Fruit fly (Drosophila melanogaster) whole organism, adult: ENCODE results near the gene CG14073.

ENCODE experiments used
- CG11617 ChIP-seq: fragments of 200-800 bp; sonication (Bioruptor generic); optimal IDR thresholded peaks from 2 replicates; lab custom pipeline; 2017; ENCODE audit warnings: mild to moderate bottlenecking, missing biosample characterization, missing genetic modification reagents, missing genetic modification characterization
- CG12768 ChIP-seq: fragments of 200-800 bp; sonication (Bioruptor generic); optimal IDR thresholded peaks from 2 replicates; lab custom pipeline; 2017; ENCODE audit warnings: missing biosample characterization, missing genetic modification characterization, mild to moderate bottlenecking, moderate library complexity, missing genetic modification reagents
- CG14711 ChIP-seq: fragments of 200-800 bp; sonication (Bioruptor generic); optimal IDR thresholded peaks from 2 replicates; lab custom pipeline; 2018; ENCODE audit warnings: missing biosample characterization, mild to moderate bottlenecking, missing genetic modification characterization, moderate library complexity
- CG1620 ChIP-seq: fragments of 200-800 bp; sonication (Bioruptor generic); optimal IDR thresholded peaks from 2 replicates; lab custom pipeline; 2016; ENCODE audit warnings: missing biosample characterization, missing genetic modification characterization
- CG33017 ChIP-seq: fragments of 200-800 bp; sonication (Bioruptor generic); optimal IDR thresholded peaks from 2 replicates; lab custom pipeline; 2018; ENCODE audit warnings: missing biosample characterization, mild to moderate bottlenecking, missing genetic modification characterization, moderate library complexity
- CG5204 ChIP-seq: fragments of 200-800 bp; sonication (Bioruptor generic); optimal IDR thresholded peaks from 2 replicates; lab custom pipeline; 2016; ENCODE audit warnings: missing biosample characterization, missing genetic modification characterization
- CG7045 ChIP-seq: fragments of 200-800 bp; sonication (Bioruptor generic); optimal IDR thresholded peaks from 2 replicates; lab custom pipeline; 2017; ENCODE audit warnings: missing biosample characterization, mild to moderate bottlenecking, missing genetic modification characterization
- CG7101 ChIP-seq: fragments of 200-800 bp; sonication (Bioruptor generic); optimal IDR thresholded peaks from 2 replicates; lab custom pipeline; 2018; ENCODE audit warnings: missing biosample characterization, mild to moderate bottlenecking, missing genetic modification characterization, moderate library complexity
- Clk ChIP-seq: fragments of 200-800 bp; sonication (Bioruptor generic); optimal IDR thresholded peaks from 2 replicates; lab custom pipeline; 2017; ENCODE audit warnings: missing biosample characterization, missing genetic modification characterization
- Crg-1 ChIP-seq: fragments of 200-800 bp; sonication (Bioruptor generic); optimal IDR thresholded peaks from 2 replicates; lab custom pipeline; 2016; ENCODE audit warnings: missing biosample characterization, missing genetic modification characterization
- Hr96 ChIP-seq: fragments of 200-800 bp; sonication (Bioruptor generic); optimal IDR thresholded peaks from 2 replicates; lab custom pipeline; 2016; ENCODE audit warnings: missing biosample characterization, missing genetic modification characterization
- Mnt ChIP-seq: fragments of 200-800 bp; sonication (Bioruptor generic); optimal IDR thresholded peaks from 2 replicates; lab custom pipeline; 2016; ENCODE audit warnings: missing biosample characterization, mild to moderate bottlenecking, missing genetic modification characterization
- bab1 ChIP-seq: fragments of 200-800 bp; sonication (Bioruptor generic); optimal IDR thresholded peaks from 3 replicates; lab custom pipeline; 2019; ENCODE audit warnings: missing biosample characterization, mild to moderate bottlenecking, missing genetic modification characterization, moderate library complexity
- cic ChIP-seq: fragments of 200-800 bp; sonication (Bioruptor generic); optimal IDR thresholded peaks from 2 replicates; lab custom pipeline; 2017; ENCODE audit warnings: missing biosample characterization, mild to moderate bottlenecking, missing genetic modification characterization, moderate library complexity
- cnc ChIP-seq, 2 experiments: fragments of >200 bp; optimal IDR thresholded peaks; 2 replicates each; lab custom pipeline; 2017
- kay ChIP-seq: fragments of 200-800 bp; sonication (Bioruptor generic); peaks from one replicate; lab custom pipeline; 2016; ENCODE audit warnings: missing biosample characterization, missing genetic modification characterization, borderline replicate concordance
- ovo ChIP-seq: fragments of 200-800 bp; sonication (Bioruptor generic); optimal IDR thresholded peaks from 2 replicates; lab custom pipeline; 2016; ENCODE audit warnings: missing biosample characterization, missing genetic modification characterization
- pad ChIP-seq: fragments of 200-800 bp; sonication (Bioruptor generic); optimal IDR thresholded peaks from 3 replicates; lab custom pipeline; 2017; ENCODE audit warnings: missing biosample characterization, missing genetic modification characterization, mild to moderate bottlenecking, moderate library complexity, missing genetic modification reagents
- tj ChIP-seq: fragments of 200-800 bp; sonication (Bioruptor generic); optimal IDR thresholded peaks from 3 replicates; lab custom pipeline; 2017; ENCODE audit warnings: missing biosample characterization, mild to moderate bottlenecking, missing genetic modification characterization, moderate library complexity
- toe ChIP-seq: fragments of 200-800 bp; sonication (Bioruptor generic); optimal IDR thresholded peaks from 2 replicates; lab custom pipeline; 2016; ENCODE audit warnings: missing biosample characterization, missing genetic modification characterization

Gene CG14073

DNA sequence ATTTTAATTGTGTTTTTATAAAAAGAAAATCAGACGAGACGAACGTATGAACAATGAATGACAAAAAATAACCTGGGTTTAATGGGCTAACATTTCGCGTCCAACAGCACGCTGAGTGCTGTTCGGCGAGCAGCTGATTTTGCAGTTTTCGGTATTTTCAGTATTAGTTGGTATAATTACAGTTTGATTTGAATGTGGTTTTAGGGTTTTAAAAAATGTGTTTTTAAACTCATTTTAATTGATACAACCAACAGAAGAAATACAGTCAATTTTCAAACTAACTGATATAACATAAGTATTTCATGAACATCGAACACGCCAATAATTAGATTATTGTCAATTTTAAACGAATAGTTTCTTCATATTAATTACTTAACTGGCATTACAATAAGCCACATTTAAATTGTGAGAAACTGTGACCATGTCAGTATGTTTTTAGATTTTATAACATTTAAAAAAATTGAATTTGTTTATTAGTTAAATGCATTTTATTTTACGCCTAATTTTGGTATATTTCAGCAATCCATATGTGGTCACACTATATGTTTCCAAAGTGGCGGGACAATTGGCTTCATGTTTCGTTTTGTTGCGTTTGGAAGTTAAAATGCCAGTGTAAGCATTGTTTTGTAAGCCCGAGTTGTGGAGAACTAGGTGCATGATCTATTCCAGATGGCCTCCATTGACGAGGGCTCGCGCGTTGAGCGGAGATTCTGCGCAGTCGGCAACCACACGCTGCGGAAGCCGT, at the start of gene CG14073, which contains the start of gene HipHop:
Gene CG14073, minus strand, starts transcription at position 38 of the 745 bp plus-strand sequence.
Gene HipHop, plus strand, starts transcription at position 534 of the 745 bp plus-strand sequence.
- TF ChIP-seq tj (GFP tag; lab: Kevin White, UChicago) (peak; percentile 28), Hr96 (no peak)

- TF ChIP-seq CG12768 (GFP tag; lab: Kevin White, UChicago) (peak; percentile 3), tj (GFP tag; lab: Kevin White, UChicago) (peak; percentile 22), cnc (optimal IDR thresholded peaks at IDR 0.05; lab: Kevin White, UChicago) (no peak), Mnt (GFP tag; lab: Kevin White, UChicago) (peak; percentile 23), CG33017 (tag; lab: Kevin White, UChicago) (peak; percentile 47), Hr96 (no peak), CG11617 (GFP tag; lab: Kevin White, UChicago) (peak; percentile 45), CG7045 (GFP tag; lab: Kevin White, UChicago) (peak; percentile 24), toe (GFP tag; lab: Kevin White, UChicago) (peak; percentile 43), Clk (peak; percentile 19), CG5204 (GFP tag; lab: Kevin White, UChicago) (no peak), Crg-1 (GFP tag; lab: Kevin White, UChicago) (no peak), CG14711 (peak; percentile 54), pad (GFP tag; lab: Kevin White, UChicago) (no peak), ovo (GFP tag; lab: Kevin White, UChicago) (no peak), CG1620 (GFP tag; lab: Kevin White, UChicago) (peak; percentile 34), cic (GFP tag; lab: Kevin White, UChicago) (no peak), kay (no peak), CG7101 (tag; lab: Kevin White, UChicago) (peak; percentile 62), bab1 (GFP tag; lab: Kevin White, UChicago) (peak; percentile 52)
These were observed 49.6 kb upstream of the CG14073 start, which contains the start of gene Blos3 for dm6 chr3L:18870027-18870426. Blos3 (plus strand) TSS chr3L:18870224.

DNA sequence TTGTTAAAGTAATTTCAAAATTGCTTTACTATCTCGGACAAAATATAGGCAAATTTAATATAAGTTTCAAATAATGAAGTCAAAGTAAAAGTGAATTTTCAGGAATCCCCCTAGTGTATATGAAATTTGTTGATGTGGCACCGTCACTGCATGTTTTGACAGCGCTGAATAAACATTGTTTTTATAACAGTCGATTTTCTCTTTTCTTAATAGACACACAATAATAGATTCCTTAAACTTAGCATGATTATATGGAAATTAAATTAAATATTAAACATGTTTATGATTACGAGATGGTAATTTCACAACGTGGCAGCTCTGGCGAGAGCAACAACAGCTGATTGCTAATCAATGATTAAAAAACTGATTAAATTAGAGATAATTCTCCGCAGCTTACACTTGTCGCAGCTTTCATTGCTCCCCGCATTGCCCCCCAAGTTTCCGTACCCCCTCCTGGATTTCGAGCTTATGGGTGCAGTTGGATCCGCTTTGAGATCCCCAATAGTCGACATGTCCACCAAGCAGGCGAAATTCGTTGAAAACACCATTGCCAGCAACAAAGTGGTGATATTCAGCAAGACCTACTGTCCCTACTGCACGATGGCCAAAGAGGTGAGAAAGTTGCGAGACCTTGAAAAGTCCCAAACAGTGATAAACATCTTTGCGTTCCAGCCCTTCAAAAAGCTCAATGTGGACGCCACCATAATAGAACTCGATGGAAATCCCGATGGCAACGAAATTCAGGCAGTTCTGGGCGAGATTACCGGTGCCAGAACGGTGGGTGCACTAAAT, 48.8 kb upstream of the CG14073 start, which contains the start of gene Grx1:
Gene Grx1, plus strand, starts transcription at position 196 of the 792 bp plus-strand sequence.
- peak; percentile 67 for TF ChIP-seq bab1 (GFP tag; lab: Kevin White, UChicago)
- peak; percentile 75 for TF ChIP-seq toe (GFP tag; lab: Kevin White, UChicago)
- TF ChIP-seq ovo (GFP tag; lab: Kevin White, UChicago) = no peak
- peak; percentile 46 for TF ChIP-seq CG1620 (GFP tag; lab: Kevin White, UChicago)
- peak; percentile 83 for TF ChIP-seq CG11617 (GFP tag; lab: Kevin White, UChicago)
- TF ChIP-seq CG12768 (GFP tag; lab: Kevin White, UChicago) = peak; percentile 31
- TF ChIP-seq Crg-1 (GFP tag; lab: Kevin White, UChicago) = peak; percentile 53
- peak; percentile 30 for TF ChIP-seq Clk
- TF ChIP-seq CG5204 (GFP tag; lab: Kevin White, UChicago) = peak; percentile 80
- TF ChIP-seq Mnt (GFP tag; lab: Kevin White, UChicago) = peak; percentile 63
- peak; percentile 72 for TF ChIP-seq CG7045 (GFP tag; lab: Kevin White, UChicago)
- peak; percentile 84 for TF ChIP-seq CG14711
- TF ChIP-seq tj (GFP tag; lab: Kevin White, UChicago) = peak; percentile 56
- TF ChIP-seq kay = no peak
- TF ChIP-seq CG7101 (tag; lab: Kevin White, UChicago) = peak; percentile 77
- peak; percentile 37 for TF ChIP-seq CG33017 (tag; lab: Kevin White, UChicago)
- TF ChIP-seq cnc (optimal IDR thresholded peaks at IDR 0.05; lab: Kevin White, UChicago) = no peak
- TF ChIP-seq cic (GFP tag; lab: Kevin White, UChicago) = peak; percentile 63
- peak; percentile 19 for TF ChIP-seq pad (GFP tag; lab: Kevin White, UChicago)
- peak; percentile 60 for TF ChIP-seq Hr96

dm6 chr3L:18867521-18867920, 47.0 kb upstream of the CG14073 start, which contains the start of gene Dysb:
Dysb (plus strand) TSS chr3L:18867771.
- TF ChIP-seq CG5204 (GFP tag; lab: Kevin White, UChicago) (peak; percentile 71), CG7045 (GFP tag; lab: Kevin White, UChicago) (peak; percentile 83), CG14711 (peak; percentile 80), bab1 (GFP tag; lab: Kevin White, UChicago) (peak; percentile 88), cic (GFP tag; lab: Kevin White, UChicago) (peak; percentile 52), pad (GFP tag; lab: Kevin White, UChicago) (peak; percentile 53), CG12768 (GFP tag; lab: Kevin White, UChicago) (peak; percentile 84), toe (GFP tag; lab: Kevin White, UChicago) (peak; percentile 5), CG7101 (tag; lab: Kevin White, UChicago) (peak; percentile 87), Clk (peak; percentile 11), Mnt (GFP tag; lab: Kevin White, UChicago) (peak; percentile 64), CG11617 (GFP tag; lab: Kevin White, UChicago) (peak; percentile 87), tj (GFP tag; lab: Kevin White, UChicago) (peak; percentile 62), CG33017 (tag; lab: Kevin White, UChicago) (peak; percentile 87), kay (no peak), ovo (GFP tag; lab: Kevin White, UChicago) (peak; percentile 51), cnc (optimal IDR thresholded peaks at IDR 0.05; lab: Kevin White, UChicago) (no peak), Hr96 (peak; percentile 13), Crg-1 (GFP tag; lab: Kevin White, UChicago) (no peak), CG1620 (GFP tag; lab: Kevin White, UChicago) (peak; percentile 34)
